Worm (Caenorhabditis elegans): ENCODE results near the gene wee-1.3.

DNA sequence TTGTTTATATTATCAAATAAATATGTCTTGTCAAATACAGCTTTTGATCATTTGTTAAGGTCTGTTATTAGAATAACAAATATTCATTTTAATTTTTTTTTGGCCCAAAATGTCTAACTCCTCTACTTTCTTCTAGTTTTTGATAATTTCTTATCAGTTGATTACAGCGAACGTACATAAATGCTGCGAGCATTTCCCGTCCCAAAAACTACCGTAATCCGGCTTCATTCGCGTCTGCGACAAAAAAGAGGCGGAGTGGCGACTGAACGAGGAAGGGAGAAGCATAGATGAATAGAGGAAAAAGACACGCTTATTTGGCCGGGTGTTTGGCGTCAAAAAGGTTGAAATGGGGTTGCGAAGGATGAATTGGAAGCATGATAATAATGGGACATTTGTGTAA lies 24.3 kb upstream of the wee-1.3 start:
- no peak for TF ChIP-seq T23F11.4 (GFP tag; optimal IDR thresholded peaks at IDR 0.05)
- no peak for TF ChIP-seq ceh-48 (tag; optimal IDR thresholded peaks at IDR 0.05)
- TF ChIP-seq nhr-11 (tag; optimal IDR thresholded peaks at IDR 0.05) = no peak
- peak; percentile 28 for TF ChIP-seq madf-2 (tag; optimal IDR thresholded peaks at IDR 0.05)
- TF ChIP-seq fax-1 (tag; optimal IDR thresholded peaks at IDR 0.05) = no peak
- no peak for TF ChIP-seq ceh-14 (tag; optimal IDR thresholded peaks at IDR 0.05)
- TF ChIP-seq ceh-31 (tag; optimal IDR thresholded peaks at IDR 0.05) = no peak
- TF ChIP-seq nfya-1 (tag; optimal IDR thresholded peaks at IDR 0.05) = no peak
- no peak for TF ChIP-seq lin-11 (tag; optimal IDR thresholded peaks at IDR 0.05)
- TF ChIP-seq ama-1 (optimal IDR thresholded peaks at IDR 0.05) = no peak
- no peak for TF ChIP-seq hlh-30 (tag; optimal IDR thresholded peaks at IDR 0.05; ENCODE audit: insufficient read depth)
- TF ChIP-seq ceh-34 (tag; optimal IDR thresholded peaks at IDR 0.05) = no peak
- no peak for TF ChIP-seq lim-6 (tag; optimal IDR thresholded peaks at IDR 0.05)
